Worm (Caenorhabditis elegans): Measurements from ENCODE around the gene pars-1.

- TF ChIP-seq med-1 (GFP tag; optimal IDR thresholded peaks at IDR 0.05; ENCODE audit: insufficient read depth) (no peak), cog-1 (tag; optimal IDR thresholded peaks at IDR 0.05) (no peak), ztf-23 (GFP tag; IDR thresholded peaks at IDR 0.05) (no peak), ztf-29 (GFP tag; IDR thresholded peaks at IDR 0.05) (no peak), flt-1 (GFP tag; IDR thresholded peaks at IDR 0.05) (no peak)
These were observed 51.6 kb downstream of the pars-1 start, which contains the start of gene algn-11 for ce11 chrIII:7290462-7290861.
